Worm (Caenorhabditis elegans) whole organism, L4 larva: Measurements from ENCODE around the gene tiar-1.

Experiments
- F49E8.2 ChIP-seq: sonication (generic microtip); optimal IDR thresholded peaks from 2 replicates; lab custom pipeline; 2016; ENCODE audit warnings: missing compliant biosample characterization, mild to moderate bottlenecking, missing genetic modification characterization, borderline replicate concordance
- fkh-10 ChIP-seq: fragments of 150-350 bp; optimal IDR thresholded peaks from 2 replicates; lab custom pipeline; 2014; ENCODE audit warnings: missing biosample characterization, missing genetic modification reagents, missing genetic modification characterization
- lsy-2 ChIP-seq, 2 experiments: fragments of 150-350 bp in 1 of 2; sonication (generic microtip) in 1 of 2; optimal IDR thresholded peaks; 2 replicates each; lab custom pipeline; 2014 to 2017; ENCODE audit warnings: missing biosample characterization in 2 of 2, missing genetic modification characterization in 2 of 2
- mep-1 ChIP-seq: fragments of 150-350 bp; sonication (generic microtip); optimal IDR thresholded peaks from 3 replicates; lab custom pipeline; 2014; ENCODE audit warnings: missing biosample characterization, missing genetic modification characterization
- nhr-102 ChIP-seq: sonication (generic microtip); optimal IDR thresholded peaks from 2 replicates; lab custom pipeline; 2016; ENCODE audit warnings: mild to moderate bottlenecking, missing genetic modification characterization, moderate library complexity, missing compliant biosample characterization
- pha-4 ChIP-seq, 2 experiments: fragments of 150-350 bp in 1 of 2; fragments of 200-800 bp in 1 of 2; sonication (Bioruptor generic) in 1 of 2; IDR thresholded peaks in 1 of 2; optimal IDR thresholded peaks in 1 of 2; 2 replicates each; pipeline versions ENCODE4 v1.3.6 to Lab custom; 2014 to 2022; ENCODE audit warnings: missing genetic modification characterization in 2 of 2, missing genetic modification reagents in 2 of 2, missing biosample characterization in 1 of 2, missing compliant biosample characterization in 1 of 2
- unc-62 ChIP-seq, 3 experiments: fragments of 150-350 bp in 1 of 3; sonication (generic microtip); optimal IDR thresholded peaks in 2 of 3; peaks in 1 of 3; 1 replicate in 1 of 3; 2 replicates in 2 of 3; lab custom pipeline; 2014 to 2017; ENCODE audit warnings: missing biosample characterization in 3 of 3, missing genetic modification characterization in 3 of 3, missing genetic modification reagents in 3 of 3, missing genotype in 1 of 3

DNA sequence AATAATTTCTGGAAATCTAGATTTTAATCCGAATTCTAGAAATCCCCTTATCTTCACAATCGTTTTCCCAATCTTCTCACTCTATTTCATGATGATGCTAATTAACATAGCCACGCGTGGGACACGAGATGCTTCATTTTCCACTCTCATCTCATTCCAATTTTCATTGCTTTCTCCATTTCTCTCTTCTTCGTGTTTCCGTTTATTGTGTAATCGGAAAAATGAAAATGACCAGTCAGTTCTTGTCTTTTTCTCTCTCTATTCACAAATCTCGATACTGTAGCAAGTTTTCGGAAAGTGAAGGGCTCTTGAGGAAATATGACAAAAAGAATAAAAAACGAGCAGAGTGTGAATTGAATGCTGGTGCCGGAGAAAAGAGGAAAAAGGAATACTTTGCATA, 10.1 kb downstream of the tiar-1 start:
- TF ChIP-seq nhr-102 (tag; lab: Kevin White, UChicago) (no peak), lsy-2 (tag; optimal IDR thresholded peaks at IDR 0.05; lab: Kevin White, UChicago) (peak in 1 of 2 experiments; percentile 14), pha-4 (GFP tag; IDR thresholded peaks at IDR 0.05; lab: Robert Waterston, UW) (no peak), pha-4 (tag; optimal IDR thresholded peaks at IDR 0.05; lab: Kevin White, UChicago) (no peak), unc-62 (GFP tag; optimal IDR thresholded peaks at IDR 0.05 in 1 of 2; lab: Kevin White, UChicago) (no peak), unc-62 (tag; optimal IDR thresholded peaks at IDR 0.05; lab: Kevin White, UChicago) (no peak), fkh-10 (GFP tag; lab: Kevin White, UChicago) (no peak), mep-1 (tag; lab: Kevin White, UChicago) (no peak), F49E8.2 (tag; lab: Kevin White, UChicago) (no peak)
